Worm (Caenorhabditis elegans): ENCODE data around the gene C04E7.5.
A peak's percentile ranks its signal among the peaks of the same experiment; 100 is the strongest.

DNA sequence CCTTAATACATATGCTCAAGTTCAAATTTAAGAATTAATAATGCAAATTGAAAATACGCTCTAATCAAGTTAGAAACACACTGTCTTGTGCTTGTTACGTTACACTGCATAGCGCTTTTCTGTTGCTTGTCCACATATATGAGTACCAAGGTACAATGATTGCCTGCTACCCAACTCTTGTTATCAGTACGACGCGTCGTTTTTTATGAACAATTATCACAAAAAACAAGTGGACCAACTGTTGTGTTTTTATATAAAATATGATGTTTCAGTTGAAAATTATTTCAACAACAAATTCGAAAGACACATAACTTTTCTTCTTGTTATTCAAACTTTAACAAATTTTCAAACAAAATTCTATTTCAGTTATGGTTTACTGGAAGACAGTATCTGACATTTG is 47.7 kb upstream of the C04E7.5 start, which contains the start of gene M02E1.4:
- TF ChIP-seq egl-27 (tag; optimal IDR thresholded peaks at IDR 0.05) (no peak), unc-62 (GFP tag; optimal IDR thresholded peaks at IDR 0.05) (no peak), alr-1 (tag; optimal IDR thresholded peaks at IDR 0.05) (no peak), unc-39 (tag; optimal IDR thresholded peaks at IDR 0.05) (no peak), ceh-82 (tag; optimal IDR thresholded peaks at IDR 0.05) (no peak), mab-5 (tag; optimal IDR thresholded peaks at IDR 0.05) (no peak), ama-1 (optimal IDR thresholded peaks at IDR 0.05) (no peak), crh-2 (tag; optimal IDR thresholded peaks at IDR 0.05) (peak; percentile 0), aly-2 (tag; optimal IDR thresholded peaks at IDR 0.05) (no peak), ztf-11 (tag; optimal IDR thresholded peaks at IDR 0.05) (no peak)
